Worm (Caenorhabditis elegans) whole organism, mixed stage, embryonic: ENCODE measurements around the gene dars-2.

Experiments used
- ceh-83 ChIP-seq: fragments of 200-800 bp; sonication (Bioruptor generic); optimal IDR thresholded peaks from 2 replicates; lab custom pipeline; 2018; ENCODE audit warnings: mild to moderate bottlenecking, missing genetic modification characterization, missing compliant biosample characterization
- lsy-2 ChIP-seq: fragments of 150-350 bp; optimal IDR thresholded peaks from 2 replicates; lab custom pipeline; 2014; ENCODE audit warnings: missing biosample characterization, missing genetic modification characterization
- nhr-12 ChIP-seq: fragments of 150-350 bp; optimal IDR thresholded peaks from 2 replicates; lab custom pipeline; 2014; ENCODE audit warnings: missing biosample characterization, missing genetic modification characterization
- nhr-76 ChIP-seq: sonication (generic microtip); optimal IDR thresholded peaks from 2 replicates; lab custom pipeline; 2017; ENCODE audit warnings: missing biosample characterization, missing genetic modification characterization
- unc-62 ChIP-seq: fragments of 150-350 bp; optimal IDR thresholded peaks from 2 replicates; lab custom pipeline; 2014; ENCODE audit warnings: missing biosample characterization, missing genetic modification reagents, missing genetic modification characterization

DNA sequence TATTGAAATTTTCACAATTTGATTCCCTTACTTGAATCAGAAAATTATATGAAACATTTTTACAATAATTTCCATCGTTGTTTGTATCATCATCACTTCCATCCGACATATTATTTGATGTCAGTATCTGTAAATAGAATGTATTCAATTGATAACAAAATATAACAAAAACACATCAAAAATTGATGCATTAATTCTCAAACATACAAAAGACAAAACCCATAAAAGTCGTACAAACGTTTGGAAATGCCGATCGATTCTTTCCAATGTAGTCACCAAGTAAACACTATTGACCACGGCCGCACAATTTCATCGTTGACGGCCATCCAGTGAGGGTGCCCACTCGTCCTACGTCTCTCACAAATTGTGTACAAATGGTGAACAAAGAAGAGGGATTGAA is 35.2 kb upstream of the dars-2 start, which contains the start of gene add-2:
- no peak for TF ChIP-seq ceh-83 (GFP tag; lab: Kevin White, UChicago)
- no peak for TF ChIP-seq nhr-76 (tag; lab: Kevin White, UChicago)
- no peak for TF ChIP-seq unc-62 (GFP tag; lab: Kevin White, UChicago)
- TF ChIP-seq lsy-2 = no peak
- no peak for TF ChIP-seq nhr-12
